Worm (Caenorhabditis elegans): ENCODE results near the gene T24E12.6.

DNA sequence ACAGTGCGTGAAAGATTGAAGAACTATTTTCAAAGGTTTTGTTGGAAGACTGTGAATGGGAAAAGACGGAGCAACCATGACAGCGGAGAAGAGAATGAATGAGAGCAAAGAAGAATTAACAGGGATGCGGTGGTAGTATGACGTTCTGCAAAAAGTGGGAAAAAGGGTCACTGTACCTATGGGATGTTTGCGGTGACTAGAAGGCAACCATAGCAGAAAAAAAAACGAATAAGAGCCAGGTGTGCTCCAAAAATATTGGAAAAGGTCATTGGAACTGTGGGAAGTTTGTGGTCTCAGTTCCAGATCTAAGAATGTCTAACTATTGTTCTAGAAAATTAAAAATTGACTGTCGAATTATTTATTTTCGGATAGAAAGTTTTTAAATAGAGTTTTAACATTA, 12.8 kb downstream of the T24E12.6 start, which contains the start of gene fbxb-90:
- no peak for TF ChIP-seq nhr-77 (tag; optimal IDR thresholded peaks at IDR 0.05)
- no peak for TF ChIP-seq skn-1 (tag; optimal IDR thresholded peaks at IDR 0.05)

All from whole organism, L2 larva.